Fruit fly (Drosophila melanogaster) whole organism, embryonic: Measurements from ENCODE around the gene RfC4.
A peak's percentile ranks its signal among the peaks of the same experiment; 100 is the strongest.

ENCODE experiments used
- ATbp ChIP-seq: fragments of 200-800 bp; sonication (Bioruptor generic); optimal IDR thresholded peaks from 2 replicates; lab custom pipeline; 2017; ENCODE audit warnings: missing biosample characterization, mild to moderate bottlenecking, missing genetic modification characterization, missing genetic modification reagents
- Adf1 ChIP-seq: fragments of 200-800 bp; sonication (Bioruptor generic); IDR thresholded peaks from 2 replicates; pipeline ENCODE4 v1.3.6; 2022; ENCODE audit warnings: missing biosample characterization, missing genetic modification characterization
- Bgb ChIP-seq: fragments of 200-800 bp; sonication (Bioruptor generic); IDR thresholded peaks from 2 replicates; pipeline ENCODE4 v1.3.6; 2022; ENCODE audit warnings: missing biosample characterization, missing genetic modification characterization; ENCODE audit not compliant: partially characterized antibody
- CG10543 ChIP-seq: fragments of 200-800 bp; sonication (Bioruptor generic); optimal IDR thresholded peaks from 3 replicates; lab custom pipeline; 2017; ENCODE audit warnings: missing biosample characterization, mild to moderate bottlenecking, missing genetic modification characterization, moderate library complexity
- CG10565 ChIP-seq: fragments of 200-800 bp; sonication (Bioruptor generic); optimal IDR thresholded peaks from 3 replicates; lab custom pipeline; 2016; ENCODE audit warnings: missing biosample characterization, mild to moderate bottlenecking, missing genetic modification characterization
- CG11093 ChIP-seq: fragments of 200-800 bp; sonication (Bioruptor generic); IDR thresholded peaks from 3 replicates; pipeline ENCODE4 v1.3.6; 2022; ENCODE audit warnings: missing biosample characterization, missing genetic modification characterization
- CG11560 ChIP-seq: fragments of 200-800 bp; sonication (Bioruptor generic); IDR thresholded peaks from 3 replicates; pipeline ENCODE4 v1.3.6; 2022; ENCODE audit warnings: missing biosample characterization, missing genetic modification characterization
- CG12299 ChIP-seq: fragments of 200-800 bp; sonication (Bioruptor generic); optimal IDR thresholded peaks from 2 replicates; lab custom pipeline; 2018; ENCODE audit warnings: missing biosample characterization, mild to moderate bottlenecking, missing genetic modification characterization
- CG13424 ChIP-seq: fragments of 200-800 bp; sonication (Bioruptor generic); optimal IDR thresholded peaks from 2 replicates; lab custom pipeline; 2019; ENCODE audit warnings: missing biosample characterization, mild to moderate bottlenecking, missing genetic modification characterization, moderate library complexity
- CG13894 ChIP-seq: fragments of 200-800 bp; sonication (Bioruptor generic); optimal IDR thresholded peaks from 3 replicates; lab custom pipeline; 2018; ENCODE audit warnings: missing biosample characterization, mild to moderate bottlenecking, missing genetic modification characterization, moderate library complexity
- CG14014 ChIP-seq: fragments of 200-800 bp; sonication (Bioruptor generic); IDR thresholded peaks from 2 replicates; pipeline ENCODE4 v1.3.6; 2022; ENCODE audit warnings: missing biosample characterization, missing genetic modification characterization
- CG14050 ChIP-seq: fragments of 200-800 bp; sonication (Bioruptor generic); IDR thresholded peaks from 3 replicates; pipeline ENCODE4 v1.3.6; 2022; ENCODE audit warnings: missing biosample characterization, missing genetic modification characterization
- CG15011 ChIP-seq: fragments of 200-800 bp; sonication (Bioruptor generic); optimal IDR thresholded peaks from 3 replicates; lab custom pipeline; 2018; ENCODE audit warnings: missing biosample characterization, mild to moderate bottlenecking, missing genetic modification characterization
- CG17361 ChIP-seq: fragments of 200-800 bp; sonication (Bioruptor generic); IDR thresholded peaks from 3 replicates; pipeline ENCODE4 v1.3.6; 2022; ENCODE audit warnings: missing biosample characterization, missing genetic modification characterization
- CG18764 ChIP-seq: fragments of 200-800 bp; sonication (Bioruptor generic); optimal IDR thresholded peaks from 3 replicates; lab custom pipeline; 2016; ENCODE audit warnings: missing biosample characterization, missing genetic modification characterization
- CG33213 ChIP-seq: fragments of 200-800 bp; sonication (Bioruptor generic); optimal IDR thresholded peaks from 3 replicates; lab custom pipeline; 2016; ENCODE audit warnings: missing biosample characterization, missing genetic modification characterization
- CG33557 ChIP-seq: fragments of 200-800 bp; sonication (Bioruptor generic); optimal IDR thresholded peaks from 2 replicates; lab custom pipeline; 2019; ENCODE audit warnings: missing biosample characterization, mild to moderate bottlenecking, missing genetic modification characterization, moderate library complexity
- CG42726 ChIP-seq: fragments of 200-800 bp; sonication (Bioruptor generic); IDR thresholded peaks from 2 replicates; pipeline ENCODE4 v1.3.6; 2022; ENCODE audit warnings: missing biosample characterization, missing genetic modification characterization; ENCODE audit not compliant: partially characterized antibody
- CG5953 ChIP-seq: fragments of 200-800 bp; sonication (Bioruptor generic); IDR thresholded peaks from 2 replicates; pipeline ENCODE4 v1.3.6; 2022; ENCODE audit warnings: missing biosample characterization, missing genetic modification characterization
- CG6689 ChIP-seq: fragments of 200-800 bp; sonication (Bioruptor generic); IDR thresholded peaks from 2 replicates; pipeline ENCODE4 v1.3.6; 2022; ENCODE audit warnings: missing biosample characterization, missing genetic modification characterization
- CG7987 ChIP-seq: fragments of 200-800 bp; sonication (Bioruptor generic); optimal IDR thresholded peaks from 2 replicates; lab custom pipeline; 2018; ENCODE audit warnings: missing biosample characterization, mild to moderate bottlenecking, missing genetic modification characterization, moderate library complexity
- CG8359 ChIP-seq: fragments of 200-800 bp; sonication (Bioruptor generic); optimal IDR thresholded peaks from 2 replicates; lab custom pipeline; 2017; ENCODE audit warnings: missing biosample characterization, mild to moderate bottlenecking, missing genetic modification characterization, borderline replicate concordance
- CkIIα-i1 ChIP-seq: fragments of 200-800 bp; sonication (Bioruptor generic); IDR thresholded peaks from 2 replicates; pipeline ENCODE4 v1.3.6; 2022; ENCODE audit warnings: missing biosample characterization, missing genetic modification characterization
- CoRest ChIP-seq: fragments of 200-800 bp; sonication (Bioruptor generic); optimal IDR thresholded peaks from 3 replicates; lab custom pipeline; 2018; ENCODE audit warnings: missing biosample characterization, mild to moderate bottlenecking, missing genetic modification characterization, moderate library complexity
- Deaf1 ChIP-seq: fragments of 200-800 bp; optimal IDR thresholded peaks from 3 replicates; lab custom pipeline; 2019; ENCODE audit warnings: missing biosample characterization, mild to moderate bottlenecking, missing genetic modification characterization, moderate library complexity
- Dek ChIP-seq: fragments of 200-800 bp; sonication (Bioruptor generic); optimal IDR thresholded peaks from 3 replicates; lab custom pipeline; 2019; ENCODE audit warnings: missing biosample characterization, mild to moderate bottlenecking, missing genetic modification characterization, moderate library complexity
- Elba2 ChIP-seq: fragments of 200-800 bp; sonication (Bioruptor generic); optimal IDR thresholded peaks from 3 replicates; lab custom pipeline; 2016; ENCODE audit warnings: missing biosample characterization, missing genetic modification characterization
- Ets97D ChIP-seq: fragments of 200-800 bp; sonication (Bioruptor generic); optimal IDR thresholded peaks from 3 replicates; lab custom pipeline; 2016; ENCODE audit warnings: missing biosample characterization, missing genetic modification characterization
- MBD-R2 ChIP-seq: fragments of 200-800 bp; sonication (Bioruptor generic); IDR thresholded peaks from 2 replicates; pipeline ENCODE4 v1.3.6; 2022; ENCODE audit warnings: missing biosample characterization, missing genetic modification characterization
- Myb ChIP-seq: fragments of 200-800 bp; sonication (Bioruptor generic); optimal IDR thresholded peaks from 2 replicates; lab custom pipeline; 2016; ENCODE audit warnings: missing biosample characterization, missing genetic modification characterization
- NC2β ChIP-seq: fragments of 200-800 bp; sonication (Bioruptor generic); optimal IDR thresholded peaks from 2 replicates; lab custom pipeline; 2016; ENCODE audit warnings: missing biosample characterization, missing genetic modification characterization
- Nf-YA ChIP-seq: fragments of 200-800 bp; sonication (Bioruptor generic); IDR thresholded peaks from 2 replicates; pipeline ENCODE4 v1.3.6; 2022; ENCODE audit warnings: missing biosample characterization, missing genetic modification characterization
- Optix ChIP-seq: fragments of 200-800 bp; sonication (Bioruptor generic); IDR thresholded peaks from 3 replicates; pipeline ENCODE4 v1.3.6; 2022; ENCODE audit warnings: missing biosample characterization, missing genetic modification characterization
- Scr ChIP-seq: fragments of 200-800 bp; sonication (Bioruptor generic); IDR thresholded peaks from 2 replicates; pipeline ENCODE4 v1.3.6; 2022; ENCODE audit warnings: missing biosample characterization, missing genetic modification characterization; ENCODE audit not compliant: partially characterized antibody
- Sox102F ChIP-seq: fragments of 200-800 bp; sonication (Bioruptor generic); optimal IDR thresholded peaks from 2 replicates; lab custom pipeline; 2018; ENCODE audit warnings: missing biosample characterization, mild to moderate bottlenecking, missing genetic modification characterization, moderate library complexity
- Spps ChIP-seq: fragments of 200-800 bp; sonication (Bioruptor generic); optimal IDR thresholded peaks from 2 replicates; lab custom pipeline; 2018; ENCODE audit warnings: missing biosample characterization, mild to moderate bottlenecking, missing genetic modification characterization
- Xbp1 ChIP-seq: fragments of 200-800 bp; sonication (Bioruptor generic); optimal IDR thresholded peaks from 3 replicates; lab custom pipeline; 2016; ENCODE audit warnings: missing biosample characterization, mild to moderate bottlenecking, missing genetic modification characterization
- ap ChIP-seq: fragments of 200-800 bp; sonication (Bioruptor generic); IDR thresholded peaks from 2 replicates; pipeline ENCODE4 v1.3.6; 2022; ENCODE audit warnings: missing biosample characterization, missing genetic modification characterization
- bigmax ChIP-seq: fragments of 200-800 bp; sonication (Bioruptor generic); optimal IDR thresholded peaks from 2 replicates; lab custom pipeline; 2018; ENCODE audit warnings: missing biosample characterization, mild to moderate bottlenecking, missing genetic modification characterization
- crp ChIP-seq, 2 experiments: fragments of 200-800 bp; sonication (Bioruptor generic); optimal IDR thresholded peaks; 2 replicates in 1 of 2; 3 replicates in 1 of 2; lab custom pipeline; 2017; ENCODE audit warnings: missing biosample characterization in 2 of 2, missing genetic modification characterization in 2 of 2, mild to moderate bottlenecking in 1 of 2, moderate library complexity in 1 of 2
- dimm ChIP-seq: fragments of 200-800 bp; sonication (Bioruptor generic); IDR thresholded peaks from 2 replicates; pipeline ENCODE4 v1.3.6; 2022; ENCODE audit warnings: missing biosample characterization, missing genetic modification characterization
- disco-r ChIP-seq: fragments of 200-800 bp; sonication (Bioruptor generic); optimal IDR thresholded peaks from 2 replicates; lab custom pipeline; 2016; ENCODE audit warnings: missing biosample characterization, missing genetic modification characterization
- dmrt99B ChIP-seq: fragments of 200-800 bp; sonication (Bioruptor generic); optimal IDR thresholded peaks from 2 replicates; lab custom pipeline; 2018; ENCODE audit warnings: missing biosample characterization, mild to moderate bottlenecking, missing genetic modification characterization, moderate library complexity
- dpn ChIP-seq, 2 experiments: fragments of 200-800 bp; sonication (Bioruptor generic); optimal IDR thresholded peaks; 3 replicates each; lab custom pipeline; 2016; ENCODE audit warnings: missing biosample characterization in 2 of 2, missing genetic modification characterization in 2 of 2
- pb ChIP-seq: fragments of 200-800 bp; sonication (Bioruptor generic); optimal IDR thresholded peaks from 3 replicates; lab custom pipeline; 2016; ENCODE audit warnings: missing biosample characterization, missing genetic modification characterization
- peb ChIP-seq: fragments of 200-800 bp; sonication (Bioruptor generic); IDR thresholded peaks from 2 replicates; pipeline ENCODE4 v1.3.6; 2022; ENCODE audit warnings: missing biosample characterization, missing genetic modification characterization
- pnt ChIP-seq: fragments of 200-800 bp; sonication (Bioruptor generic); optimal IDR thresholded peaks from 3 replicates; lab custom pipeline; 2016; ENCODE audit warnings: missing biosample characterization, missing genetic modification characterization
- stwl ChIP-seq: fragments of 200-800 bp; sonication (Bioruptor generic); optimal IDR thresholded peaks from 3 replicates; lab custom pipeline; 2018; ENCODE audit warnings: missing biosample characterization, mild to moderate bottlenecking, missing genetic modification characterization, moderate library complexity
- zfh2 ChIP-seq: fragments of 200-800 bp; sonication (Bioruptor generic); optimal IDR thresholded peaks from 2 replicates; lab custom pipeline; 2016; ENCODE audit warnings: missing biosample characterization, missing genetic modification characterization

The RfC4 gene

DNA sequence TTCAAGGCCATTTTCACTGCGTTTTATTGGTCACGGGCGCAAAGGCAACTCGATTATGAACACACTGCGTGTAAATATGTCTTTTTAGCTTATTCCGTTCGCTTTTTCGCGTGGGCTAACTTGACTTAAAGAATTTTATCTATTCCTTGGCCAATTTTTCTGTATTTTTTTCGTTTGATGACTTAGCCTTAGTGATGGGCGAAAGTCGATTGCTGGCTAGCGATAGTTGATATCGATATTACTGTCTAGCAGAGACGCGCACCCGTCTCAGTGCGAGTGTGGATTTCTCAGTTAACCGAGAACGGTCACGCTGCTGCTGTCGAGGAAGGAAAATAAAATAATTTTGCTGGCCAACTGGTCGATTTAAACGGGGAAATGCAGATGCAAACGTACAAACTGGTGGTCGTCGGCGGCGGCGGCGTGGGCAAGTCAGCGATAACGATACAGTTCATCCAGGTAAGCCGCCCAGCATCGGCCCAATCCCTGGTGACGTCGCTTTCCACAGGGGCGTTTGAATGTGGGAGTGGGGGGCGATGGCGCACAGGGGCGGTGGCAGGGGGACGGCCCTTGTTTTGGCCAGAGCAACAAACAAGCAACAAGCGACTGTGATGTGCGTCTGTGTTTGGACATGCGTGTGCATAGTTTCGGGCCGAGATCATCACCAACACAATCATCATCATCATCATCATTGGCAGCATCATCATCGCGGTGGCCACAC lies 3.1 kb upstream of the RfC4 start, which contains the start of the genes Rop and Ras64B (continued):
- TF ChIP-seq stwl (tag; lab: Kevin White, UChicago): peak; percentile 41
- no peak for TF ChIP-seq disco-r (GFP tag; lab: Kevin White, UChicago)
- no peak for TF ChIP-seq bigmax (GFP tag; lab: Kevin White, UChicago)
- peak; percentile 30 for TF ChIP-seq pb (GFP tag; lab: Kevin White, UChicago)
- peak; percentile 17 for TF ChIP-seq Xbp1 (GFP tag; lab: Kevin White, UChicago)
- TF ChIP-seq Myb (GFP tag; lab: Kevin White, UChicago): peak; percentile 62
- TF ChIP-seq NC2β (GFP tag; lab: Kevin White, UChicago): peak; percentile 39
- no peak for TF ChIP-seq CG14050
- TF ChIP-seq Ets97D: peak; percentile 82
- TF ChIP-seq CG15011 (GFP tag; lab: Kevin White, UChicago): no peak
- TF ChIP-seq crp (GFP tag; optimal IDR thresholded peaks at IDR 0.05; lab: Kevin White, UChicago): peak in 1 of 2 experiments; percentile 25
- no peak for TF ChIP-seq dmrt99B
- no peak for TF ChIP-seq CG11560
- 0 out of 2 replicates have a peak, but pooled peaks have one; percentile 22 for TF ChIP-seq CG6689 (GFP tag; lab: Robert Waterston, UW)
- TF ChIP-seq ap: no peak
- TF ChIP-seq CG12299 (tag; lab: Kevin White, UChicago): peak; percentile 2
- TF ChIP-seq CG17361 (GFP tag; lab: Robert Waterston, UW): 0 out of 3 replicates have a peak, but pooled peaks have one; percentile 35
- peak; percentile 56 for TF ChIP-seq Adf1
- TF ChIP-seq Dek (tag; lab: Kevin White, UChicago): peak; percentile 43
- TF ChIP-seq CG8359 (GFP tag; lab: Kevin White, UChicago): no peak
- TF ChIP-seq zfh2 (GFP tag; lab: Kevin White, UChicago): peak; percentile 1
- TF ChIP-seq CG14014 (GFP tag; lab: Robert Waterston, UW): no peak
- TF ChIP-seq CG13424 (tag; lab: Kevin White, UChicago): no peak
- TF ChIP-seq Nf-YA (GFP tag; lab: Robert Waterston, UW): no peak
- peak; percentile 78 for TF ChIP-seq CG33213 (GFP tag; lab: Kevin White, UChicago)
- TF ChIP-seq Optix (GFP tag; lab: Robert Waterston, UW): no peak
- TF ChIP-seq CoRest: peak; percentile 15
- no peak for TF ChIP-seq Spps (tag; lab: Kevin White, UChicago)
- TF ChIP-seq ATbp (GFP tag; lab: Kevin White, UChicago): no peak
- TF ChIP-seq CG7987: peak; percentile 32
- peak; percentile 63 for TF ChIP-seq CG10543 (GFP tag; lab: Kevin White, UChicago)
- no peak for TF ChIP-seq CG11093
- no peak for TF ChIP-seq Elba2
- TF ChIP-seq Scr (GFP tag; lab: Robert Waterston, UW): peak; percentile 85
- TF ChIP-seq peb: no peak
- TF ChIP-seq dpn (GFP tag; optimal IDR thresholded peaks at IDR 0.05; lab: Kevin White, UChicago): peak in 1 of 2 experiments; percentile 21
- TF ChIP-seq CG18764: no peak
- TF ChIP-seq Deaf1 (tag; lab: Kevin White, UChicago): peak; percentile 32
- peak; percentile 84 for TF ChIP-seq MBD-R2
- no peak for TF ChIP-seq CG10565
- TF ChIP-seq Sox102F (GFP tag; lab: Kevin White, UChicago): no peak
- 0 out of 2 replicates have a peak, but pooled peaks have one; percentile 12 for TF ChIP-seq CkIIα-i1 (GFP tag; lab: Robert Waterston, UW)
- peak; percentile 9 for TF ChIP-seq CG33557 (GFP tag; lab: Kevin White, UChicago)
- peak; percentile 83 for TF ChIP-seq CG42726
- TF ChIP-seq CG5953 (GFP tag; lab: Robert Waterston, UW): no peak
- TF ChIP-seq Bgb (GFP tag; lab: Robert Waterston, UW): peak; percentile 89
- TF ChIP-seq dimm: no peak
- no peak for TF ChIP-seq pnt
- TF ChIP-seq CG13894 (tag; lab: Kevin White, UChicago): peak; percentile 41
